Worm (Caenorhabditis elegans) whole organism, early embryonic: Measurements from ENCODE around the gene lurp-2.

Experiments used
- B0310.2 ChIP-seq: sonication (generic microtip); optimal IDR thresholded peaks from 2 replicates; lab custom pipeline; 2016; ENCODE audit warnings: mild to moderate bottlenecking, missing genetic modification characterization, missing compliant biosample characterization
- F13C5.2 ChIP-seq: sonication (generic microtip); optimal IDR thresholded peaks from 2 replicates; lab custom pipeline; 2017; ENCODE audit warnings: mild to moderate bottlenecking, missing genetic modification characterization, inconsistent platforms, missing compliant biosample characterization
- aly-1 ChIP-seq: sonication (generic microtip); optimal IDR thresholded peaks from 2 replicates; lab custom pipeline; 2016; ENCODE audit warnings: missing genetic modification characterization, missing compliant biosample characterization
- ama-1 ChIP-seq: fragments of 150-350 bp; optimal IDR thresholded peaks from 2 replicates; lab custom pipeline; 2014
- ceh-13 ChIP-seq: fragments of 200-800 bp; sonication (Bioruptor generic); optimal IDR thresholded peaks from 2 replicates; lab custom pipeline; 2018; ENCODE audit warnings: mild to moderate bottlenecking, missing genetic modification characterization, missing compliant biosample characterization
- ceh-36 ChIP-seq: sonication (generic microtip); optimal IDR thresholded peaks from 2 replicates; lab custom pipeline; 2016; ENCODE audit warnings: missing genetic modification characterization, inconsistent platforms, missing compliant biosample characterization
- ets-7 ChIP-seq: sonication (generic microtip); optimal IDR thresholded peaks from 2 replicates; lab custom pipeline; 2016; ENCODE audit warnings: missing genotype, missing genetic modification characterization, missing compliant biosample characterization
- flt-1 ChIP-seq: fragments of 200-800 bp; sonication (Bioruptor generic); IDR thresholded peaks from 2 replicates; pipeline ENCODE4 v1.3.6; 2022; ENCODE audit warnings: missing genetic modification characterization, missing compliant biosample characterization
- hmbx-1 ChIP-seq: sonication (generic microtip); optimal IDR thresholded peaks from 2 replicates; lab custom pipeline; 2016; ENCODE audit warnings: mild to moderate bottlenecking, missing genetic modification characterization, missing compliant biosample characterization
- hmg-4 ChIP-seq: fragments of 200-800 bp; sonication (Bioruptor generic); optimal IDR thresholded peaks from 2 replicates; lab custom pipeline; 2018; ENCODE audit warnings: mild to moderate bottlenecking, missing genetic modification characterization, missing compliant biosample characterization
- hnd-1 ChIP-seq: sonication (generic microtip); optimal IDR thresholded peaks from 2 replicates; lab custom pipeline; 2016; ENCODE audit warnings: missing genetic modification characterization, missing compliant biosample characterization
- pes-1 ChIP-seq: fragments of 200-800 bp; sonication (Bioruptor generic); IDR thresholded peaks from 2 replicates; pipeline ENCODE4 v1.3.6; 2022; ENCODE audit warnings: missing genetic modification reagents, missing genetic modification characterization, missing compliant biosample characterization
- scrt-1 ChIP-seq: fragments of 200-800 bp; sonication (Bioruptor generic); IDR thresholded peaks from 2 replicates; pipeline ENCODE4 v1.3.6; 2022; ENCODE audit warnings: missing genetic modification characterization, missing compliant biosample characterization
- sea-1 ChIP-seq: fragments of 200-800 bp; sonication (Bioruptor generic); conservative IDR thresholded peaks from 2 replicates; pipeline ENCODE4 v1.3.6; 2022; ENCODE audit warnings: missing genetic modification characterization, missing compliant biosample characterization
- tbx-11 ChIP-seq: fragments of 200-800 bp; sonication (Bioruptor generic); IDR thresholded peaks from 2 replicates; pipeline ENCODE4 v1.3.6; 2022; ENCODE audit warnings: missing genetic modification characterization, missing compliant biosample characterization
- tbx-37 ChIP-seq: fragments of 200-800 bp; sonication (Bioruptor generic); conservative IDR thresholded peaks from 2 replicates; pipeline ENCODE4 v1.3.6; 2022; ENCODE audit warnings: missing genetic modification reagents, missing genetic modification characterization, missing compliant biosample characterization
- tra-4 ChIP-seq: sonication (generic microtip); optimal IDR thresholded peaks from 2 replicates; lab custom pipeline; 2017; ENCODE audit warnings: missing genetic modification characterization, missing compliant biosample characterization

The lurp-2 gene

DNA sequence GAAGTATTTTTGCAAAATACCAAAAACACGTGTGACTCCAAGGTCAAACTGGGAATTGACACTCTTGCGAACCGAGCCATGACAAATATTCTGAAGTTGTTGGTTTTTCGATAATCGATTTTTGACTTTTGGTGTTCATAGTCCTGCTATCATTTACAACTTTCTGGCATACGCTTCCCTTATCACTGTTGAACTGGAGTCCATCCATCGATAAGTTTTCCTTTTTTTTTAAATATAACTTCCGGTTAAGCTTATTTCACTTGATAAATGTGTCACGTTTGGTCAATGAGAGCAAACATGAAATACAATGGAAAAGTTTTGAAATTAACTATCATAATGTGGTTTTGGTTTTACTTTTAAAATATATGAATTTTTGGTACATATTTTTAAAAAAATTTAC lies 31.7 kb upstream of the lurp-2 start:
- TF ChIP-seq aly-1 (tag; lab: Kevin White, UChicago) (no peak), flt-1 (GFP tag; lab: Robert Waterston, UW) (no peak), hnd-1 (no peak), scrt-1 (no peak), tbx-11 (GFP tag; lab: Robert Waterston, UW) (no peak), tbx-37 (GFP tag; lab: Robert Waterston, UW) (no peak), ama-1 (lab: Kevin White, UChicago) (no peak), F13C5.2 (no peak), ceh-36 (no peak), tra-4 (tag; lab: Kevin White, UChicago) (no peak), sea-1 (GFP tag; lab: Robert Waterston, UW) (no peak), ets-7 (tag; lab: Kevin White, UChicago) (no peak), ceh-13 (GFP tag; lab: Kevin White, UChicago) (no peak), pes-1 (GFP tag; lab: Robert Waterston, UW) (no peak), hmg-4 (GFP tag; lab: Kevin White, UChicago) (no peak), hmbx-1 (no peak), B0310.2 (tag; lab: Kevin White, UChicago) (no peak)

DNA sequence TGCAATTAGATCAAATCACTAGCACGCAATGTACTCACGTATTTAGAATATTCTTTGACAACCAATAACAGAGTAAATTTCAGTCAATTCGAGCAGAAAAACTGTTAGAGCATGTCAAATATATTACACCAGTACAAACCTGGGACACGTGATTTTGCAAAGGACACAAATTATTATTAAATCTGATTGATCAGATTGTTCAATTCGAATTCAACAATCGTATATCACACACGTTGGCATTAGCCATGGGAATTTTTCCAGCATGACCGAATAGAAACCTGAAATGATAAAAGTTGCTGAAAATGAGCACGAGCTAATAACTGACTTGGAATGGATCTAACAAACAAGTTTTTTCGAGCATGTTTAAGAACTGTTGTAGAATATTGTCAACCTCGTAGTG lies 30.4 kb upstream of the lurp-2 start, which contains the start of gene srv-9:
Gene srv-9, minus strand, starts transcription at position 101 of the 400 bp plus-strand sequence.
- TF ChIP-seq hnd-1, result no peak
- no peak for TF ChIP-seq ceh-13 (GFP tag; lab: Kevin White, UChicago)
- no peak for TF ChIP-seq tbx-11 (GFP tag; lab: Robert Waterston, UW)
- TF ChIP-seq tra-4 (tag; lab: Kevin White, UChicago), result no peak
- no peak for TF ChIP-seq sea-1 (GFP tag; lab: Robert Waterston, UW)
- TF ChIP-seq B0310.2 (tag; lab: Kevin White, UChicago), result no peak
- TF ChIP-seq scrt-1, result no peak
- no peak for TF ChIP-seq F13C5.2
- no peak for TF ChIP-seq ets-7 (tag; lab: Kevin White, UChicago)
- no peak for TF ChIP-seq hmbx-1
- no peak for TF ChIP-seq hmg-4 (GFP tag; lab: Kevin White, UChicago)
- TF ChIP-seq ceh-36, result no peak
- no peak for TF ChIP-seq aly-1 (tag; lab: Kevin White, UChicago)
- TF ChIP-seq ama-1 (lab: Kevin White, UChicago), result no peak
- TF ChIP-seq flt-1 (GFP tag; lab: Robert Waterston, UW), result no peak

- no peak for TF ChIP-seq ceh-36
- no peak for TF ChIP-seq flt-1 (GFP tag; lab: Robert Waterston, UW)
- no peak for TF ChIP-seq hmg-4 (GFP tag; lab: Kevin White, UChicago)
- TF ChIP-seq ceh-13 (GFP tag; lab: Kevin White, UChicago), result no peak
- TF ChIP-seq sea-1 (GFP tag; lab: Robert Waterston, UW), result no peak
- no peak for TF ChIP-seq F13C5.2
- TF ChIP-seq aly-1 (tag; lab: Kevin White, UChicago), result no peak
- TF ChIP-seq hnd-1, result no peak
- TF ChIP-seq scrt-1, result no peak
- no peak for TF ChIP-seq pes-1 (GFP tag; lab: Robert Waterston, UW)
- TF ChIP-seq tbx-11 (GFP tag; lab: Robert Waterston, UW), result no peak
- TF ChIP-seq tra-4 (tag; lab: Kevin White, UChicago), result no peak
- TF ChIP-seq tbx-37 (GFP tag; lab: Robert Waterston, UW), result no peak
- no peak for TF ChIP-seq hmbx-1
- TF ChIP-seq ets-7 (tag; lab: Kevin White, UChicago), result no peak
- no peak for TF ChIP-seq ama-1 (lab: Kevin White, UChicago)
- no peak for TF ChIP-seq B0310.2 (tag; lab: Kevin White, UChicago)
These were observed 29.8 kb upstream of the lurp-2 start, which contains the start of gene srv-10 for ce11 chrV:13423608-13424007. Gene srv-10 (plus strand): TSS chrV:13423908.

DNA sequence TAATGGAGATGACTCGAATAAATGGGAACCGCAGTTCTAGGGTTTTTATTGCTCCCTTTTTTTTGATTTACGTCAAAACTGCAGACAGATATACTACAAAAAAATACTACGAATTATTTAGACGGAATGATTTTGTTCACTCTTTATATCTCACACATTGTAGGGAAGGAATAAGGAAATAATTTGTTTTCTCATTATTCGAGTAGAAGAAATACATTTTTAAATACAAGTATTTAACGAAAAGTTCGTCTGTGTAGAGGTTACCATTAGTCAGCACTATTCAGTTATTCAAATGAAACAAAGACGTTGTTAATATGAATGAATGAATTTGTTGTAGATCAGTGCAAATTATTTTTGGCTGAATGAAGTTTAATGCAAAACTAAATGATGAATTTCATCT lies 26.7 kb upstream of the lurp-2 start, which contains the start of gene srd-18:
Gene srd-18, minus strand, starts transcription at position 101 of the 400 bp plus-strand sequence.
- TF ChIP-seq hnd-1 (no peak), scrt-1 (no peak), ceh-36 (no peak), hmg-4 (GFP tag; lab: Kevin White, UChicago) (no peak), flt-1 (GFP tag; lab: Robert Waterston, UW) (no peak)

DNA sequence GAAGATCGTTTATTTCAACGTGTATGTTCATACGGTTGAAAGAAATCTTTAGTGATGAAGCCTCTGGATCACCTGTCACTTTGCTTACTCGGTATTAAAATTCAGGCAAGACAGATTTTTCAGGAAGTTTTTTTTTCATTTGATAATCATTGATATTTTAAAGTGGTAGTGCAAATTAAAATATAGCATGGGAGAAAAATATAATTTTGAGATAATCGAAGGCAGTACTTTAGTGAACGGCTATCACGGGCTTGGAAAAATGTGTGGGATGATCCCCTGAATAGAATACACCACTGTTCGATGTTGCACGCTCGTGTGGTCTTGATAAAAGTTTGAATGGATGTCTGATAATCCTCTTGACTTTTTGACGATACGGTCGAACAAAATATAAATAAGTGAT lies 26.1 kb upstream of the lurp-2 start:
- TF ChIP-seq ceh-36 (no peak), scrt-1 (no peak), ceh-13 (GFP tag; lab: Kevin White, UChicago) (no peak), ets-7 (tag; lab: Kevin White, UChicago) (no peak), hmbx-1 (no peak), aly-1 (tag; lab: Kevin White, UChicago) (no peak), ama-1 (lab: Kevin White, UChicago) (no peak), tbx-11 (GFP tag; lab: Robert Waterston, UW) (no peak), flt-1 (GFP tag; lab: Robert Waterston, UW) (no peak), hmg-4 (GFP tag; lab: Kevin White, UChicago) (no peak)

DNA sequence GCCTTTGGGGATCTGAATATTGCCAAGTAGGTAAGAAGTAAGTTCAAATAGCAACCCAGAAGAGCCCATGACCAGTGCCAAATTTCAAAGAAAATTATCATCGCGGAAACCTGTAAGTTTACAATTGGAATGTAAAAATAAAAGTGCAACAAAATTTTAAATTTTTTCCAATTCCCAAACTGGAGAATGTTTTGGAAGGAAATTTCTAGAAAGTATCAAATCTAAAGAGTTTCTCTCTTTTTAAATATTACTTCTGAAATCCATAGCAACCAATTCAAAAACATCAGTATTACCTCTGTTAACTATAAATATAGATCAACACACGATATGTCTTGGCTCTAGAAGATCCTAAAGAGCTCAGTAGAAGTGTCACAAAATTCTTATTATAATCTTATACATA lies 24.8 kb upstream of the lurp-2 start, which contains the start of gene srd-19:
Gene srd-19, minus strand, starts transcription at position 101 of the 400 bp plus-strand sequence.
- TF ChIP-seq pes-1 (GFP tag; lab: Robert Waterston, UW), result no peak
- TF ChIP-seq ama-1 (lab: Kevin White, UChicago), result no peak
- no peak for TF ChIP-seq tbx-11 (GFP tag; lab: Robert Waterston, UW)

ce11 chrV:13432364-13432763 lies 21.1 kb upstream of the lurp-2 start, which contains the start of gene srd-17:
Gene srd-17 (minus strand): TSS chrV:13432714.
- TF ChIP-seq tbx-37 (GFP tag; lab: Robert Waterston, UW), result no peak
- no peak for TF ChIP-seq hnd-1
- TF ChIP-seq ama-1 (lab: Kevin White, UChicago), result no peak
- no peak for TF ChIP-seq aly-1 (tag; lab: Kevin White, UChicago)
- TF ChIP-seq pes-1 (GFP tag; lab: Robert Waterston, UW), result no peak
- TF ChIP-seq flt-1 (GFP tag; lab: Robert Waterston, UW), result no peak
- no peak for TF ChIP-seq tbx-11 (GFP tag; lab: Robert Waterston, UW)
- TF ChIP-seq ceh-13 (GFP tag; lab: Kevin White, UChicago), result no peak
- no peak for TF ChIP-seq scrt-1
- no peak for TF ChIP-seq hmbx-1
- no peak for TF ChIP-seq tra-4 (tag; lab: Kevin White, UChicago)
